Fruit fly (Drosophila melanogaster): ENCODE data around the gene CG32444.

The CG32444 gene

DNA sequence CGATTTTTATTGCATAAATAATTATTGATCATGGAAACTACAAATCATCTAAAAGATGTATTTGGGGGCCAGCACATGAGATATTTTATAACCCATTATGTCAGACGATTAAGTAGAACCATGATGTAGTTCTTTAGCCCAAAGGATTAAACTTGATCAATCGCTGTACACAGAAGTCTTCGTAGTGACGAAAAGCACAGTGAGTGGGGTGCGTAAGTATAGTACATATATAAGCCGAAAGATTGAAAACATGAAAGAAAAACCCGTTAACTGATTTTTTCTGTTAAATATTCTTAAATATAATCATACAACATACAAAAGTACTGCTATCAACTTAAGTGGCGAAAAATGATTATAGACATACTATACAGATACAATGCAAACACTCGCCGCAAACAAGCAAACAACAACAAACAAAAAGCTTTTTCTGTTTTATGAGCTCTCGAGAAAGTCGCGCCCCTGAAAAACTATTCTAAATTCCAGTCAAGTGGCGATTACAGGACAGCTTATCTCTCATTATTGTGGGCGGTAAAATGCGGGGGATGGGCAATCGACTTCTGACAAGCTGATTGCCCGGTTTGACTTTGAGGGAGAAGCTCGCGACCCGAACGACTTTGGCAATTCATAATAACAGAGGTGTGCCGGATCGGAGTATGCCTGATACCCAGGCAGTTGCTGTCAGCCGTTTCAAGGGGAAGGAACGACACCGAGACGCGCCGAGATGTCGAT is at the start of gene CG32444 (continued):
- TF ChIP-seq CG7357 (GFP tag; IDR thresholded peaks at IDR 0.05) (no peak), CG13424 (tag; optimal IDR thresholded peaks at IDR 0.05) (no peak), CG7839 (tag; optimal IDR thresholded peaks at IDR 0.05) (no peak), NC2α (GFP tag; optimal IDR thresholded peaks at IDR 0.05) (no peak), CG10543 (GFP tag; optimal IDR thresholded peaks at IDR 0.05) (no peak), sc (optimal IDR thresholded peaks at IDR 0.05) (no peak), sc (GFP tag; optimal IDR thresholded peaks at IDR 0.05) (no peak), CG2129 (GFP tag; IDR thresholded peaks at IDR 0.05; ENCODE audit: partially characterized antibody) (no peak), CG10654 (GFP tag; optimal IDR thresholded peaks at IDR 0.05) (no peak), exex (tag; optimal IDR thresholded peaks at IDR 0.05) (peak; percentile 94), CHES-1-like (GFP tag; optimal IDR thresholded peaks at IDR 0.05) (no peak), crc (GFP tag; optimal IDR thresholded peaks at IDR 0.05) (no peak), sr (GFP tag; IDR thresholded peaks at IDR 0.05) (no peak), Hr39 (optimal IDR thresholded peaks at IDR 0.05) (no peak), CG10979 (tag; optimal IDR thresholded peaks at IDR 0.05) (no peak), mirr (GFP tag; optimal IDR thresholded peaks at IDR 0.05) (peak; percentile 21), CG31441 (GFP tag; IDR thresholded peaks at IDR 0.05) (no peak), ato (GFP tag; IDR thresholded peaks at IDR 0.05; ENCODE audit: partially characterized antibody) (no peak), Stat92E (GFP tag; optimal IDR thresholded peaks at IDR 0.05) (no peak), CG7372 (GFP tag; IDR thresholded peaks at IDR 0.05) (no peak), grn (GFP tag; optimal IDR thresholded peaks at IDR 0.05) (no peak), Ets65A (GFP tag) (no peak), D19B (GFP tag; optimal IDR thresholded peaks at IDR 0.05) (no peak)

DNA sequence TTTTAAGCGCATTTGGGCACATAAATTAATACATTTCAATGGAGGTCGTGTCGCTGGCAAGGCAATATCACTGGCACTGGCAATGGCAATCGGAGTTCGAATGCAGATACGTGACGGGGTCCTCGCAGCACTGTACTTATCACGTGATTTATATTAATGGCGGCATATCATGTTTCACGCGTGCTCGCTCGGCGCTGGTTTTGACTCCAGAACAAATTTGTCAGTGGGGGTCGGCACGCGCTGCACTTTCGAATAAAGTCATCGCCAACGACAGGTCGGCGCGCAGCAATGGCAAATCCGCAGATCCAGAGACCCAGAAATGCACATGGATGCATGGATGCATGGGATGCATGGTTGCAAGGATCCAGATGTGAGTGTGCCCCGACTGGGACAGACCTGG is 45.5 kb upstream of the CG32444 start:
- peak; percentile 8 for TF ChIP-seq HLHmδ (GFP tag; optimal IDR thresholded peaks at IDR 0.05)
- TF ChIP-seq CG17328 (GFP tag; IDR thresholded peaks at IDR 0.05) = no peak
- TF ChIP-seq CG7963 (GFP tag; IDR thresholded peaks at IDR 0.05; ENCODE audit: partially characterized antibody) = 0 out of 3 replicates have a peak, but pooled peaks have one; percentile 49
- no peak for TF ChIP-seq dmrt11E (tag; optimal IDR thresholded peaks at IDR 0.05)

DNA sequence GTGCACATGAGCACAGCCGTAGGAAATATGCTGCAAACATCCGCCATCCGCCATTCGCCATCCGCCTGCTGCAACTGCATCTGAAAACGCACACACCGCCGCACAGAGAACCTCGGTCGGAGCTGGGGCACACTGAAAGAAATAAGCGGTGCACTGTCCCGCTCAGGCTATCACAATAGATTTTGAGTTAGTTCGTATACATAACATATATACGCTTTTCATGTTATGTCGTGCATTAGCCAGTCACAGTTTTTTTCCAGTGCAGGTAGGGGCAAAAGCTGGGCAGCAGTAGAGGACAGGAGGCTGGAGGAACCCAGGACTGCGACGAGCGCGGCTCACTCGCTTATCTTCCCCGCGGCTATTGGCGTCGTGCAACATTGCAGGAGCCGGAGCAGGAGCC is 42.3 kb upstream of the CG32444 start:
- no peak for TF ChIP-seq prd (optimal IDR thresholded peaks at IDR 0.05)
- peak; percentile 44; the same call in 1 of the 3 replicates for TF ChIP-seq prd (GFP tag; IDR thresholded peaks at IDR 0.05)
- TF ChIP-seq HLH3B (GFP tag; IDR thresholded peaks at IDR 0.05) = no peak
- no peak for TF ChIP-seq klu (GFP tag; IDR thresholded peaks at IDR 0.05)
- peak; percentile 74 for TF ChIP-seq sens (GFP tag)
- no peak for TF ChIP-seq org-1 (GFP tag; optimal IDR thresholded peaks at IDR 0.05)
- TF ChIP-seq gcm (GFP tag; optimal IDR thresholded peaks at IDR 0.05) = no peak
- no peak for TF ChIP-seq CG15073 (GFP tag; optimal IDR thresholded peaks at IDR 0.05)
- TF ChIP-seq zf30C (GFP tag; optimal IDR thresholded peaks at IDR 0.05) = peak; percentile 9
- TF ChIP-seq CG14965 (GFP tag; optimal IDR thresholded peaks at IDR 0.05; ENCODE audit: borderline replicate concordance) = no peak
- TF ChIP-seq tin (GFP tag; optimal IDR thresholded peaks at IDR 0.05) = no peak
- no peak for TF ChIP-seq CG30431 (GFP tag; optimal IDR thresholded peaks at IDR 0.05)
- TF ChIP-seq CG34422 (GFP tag; IDR thresholded peaks at IDR 0.05) = 0 out of 3 replicates have a peak, but pooled peaks have one; percentile 31
- TF ChIP-seq NC2β (GFP tag; optimal IDR thresholded peaks at IDR 0.05) = no peak
- no peak for TF ChIP-seq CG12219 (GFP tag; optimal IDR thresholded peaks at IDR 0.05)
- TF ChIP-seq CG2120 (GFP tag; optimal IDR thresholded peaks at IDR 0.05) = no peak
- no peak for TF ChIP-seq Hey (tag; optimal IDR thresholded peaks at IDR 0.05)
- peak; percentile 72 for TF ChIP-seq Ets65A (GFP tag)
- no peak for TF ChIP-seq schlank (tag; optimal IDR thresholded peaks at IDR 0.05)
- TF ChIP-seq Hand (GFP tag; optimal IDR thresholded peaks at IDR 0.05) = no peak
- 0 out of 3 replicates have a peak, but pooled peaks have one; percentile 18 for TF ChIP-seq knrl (GFP tag; IDR thresholded peaks at IDR 0.05; ENCODE audit: partially characterized antibody)
- TF ChIP-seq pho (GFP tag; optimal IDR thresholded peaks at IDR 0.05) = no peak
- TF ChIP-seq CG11247 (GFP tag; IDR thresholded peaks at IDR 0.05) = 0 out of 2 replicates have a peak, but pooled peaks have one; percentile 32
- TF ChIP-seq H15 (GFP tag; IDR thresholded peaks at IDR 0.05) = no peak
